Worm (Caenorhabditis elegans): Measurements from ENCODE around the gene his-16.

Gene his-16

DNA sequence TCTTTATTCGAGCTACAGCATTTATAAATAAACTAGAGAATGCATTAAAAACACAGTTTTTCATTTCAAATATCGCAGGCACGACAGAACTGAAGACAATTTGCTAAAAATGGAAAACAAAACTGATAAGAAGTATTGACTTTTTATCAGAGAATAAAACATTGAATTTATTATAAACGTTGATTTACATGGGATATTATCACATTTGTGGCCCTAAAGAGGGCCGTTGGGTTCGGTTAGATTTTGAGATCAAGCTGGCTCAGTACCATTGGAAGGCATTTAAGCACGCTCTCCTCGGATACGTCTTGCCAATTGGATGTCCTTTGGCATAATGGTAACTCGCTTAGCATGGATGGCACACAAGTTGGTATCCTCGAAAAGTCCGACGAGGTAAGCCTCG, 6.6 kb upstream of the his-16 start:
- peak; percentile 71 for TF ChIP-seq flt-1 (GFP tag; IDR thresholded peaks at IDR 0.05)

DNA sequence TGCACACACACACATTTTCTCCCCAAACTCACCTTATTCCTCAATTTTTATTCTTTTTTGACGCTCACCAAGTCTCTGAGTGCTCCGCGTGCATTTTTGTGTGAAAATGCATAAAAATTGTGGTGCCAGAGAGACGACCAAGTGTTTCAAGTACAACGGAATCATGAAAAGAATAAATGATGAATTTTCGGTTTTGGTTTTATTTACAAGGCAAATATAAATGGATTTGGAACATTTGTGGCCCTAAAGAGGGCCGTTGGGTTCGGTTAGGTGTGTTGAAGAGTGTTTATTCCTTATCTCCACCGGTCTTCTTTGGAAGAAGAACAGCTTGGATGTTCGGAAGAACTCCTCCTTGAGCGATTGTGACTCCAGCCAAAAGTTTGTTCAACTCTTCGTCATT, 469 bp downstream of the his-16 start:
- peak; percentile 84 for TF ChIP-seq flt-1 (GFP tag; IDR thresholded peaks at IDR 0.05)

DNA sequence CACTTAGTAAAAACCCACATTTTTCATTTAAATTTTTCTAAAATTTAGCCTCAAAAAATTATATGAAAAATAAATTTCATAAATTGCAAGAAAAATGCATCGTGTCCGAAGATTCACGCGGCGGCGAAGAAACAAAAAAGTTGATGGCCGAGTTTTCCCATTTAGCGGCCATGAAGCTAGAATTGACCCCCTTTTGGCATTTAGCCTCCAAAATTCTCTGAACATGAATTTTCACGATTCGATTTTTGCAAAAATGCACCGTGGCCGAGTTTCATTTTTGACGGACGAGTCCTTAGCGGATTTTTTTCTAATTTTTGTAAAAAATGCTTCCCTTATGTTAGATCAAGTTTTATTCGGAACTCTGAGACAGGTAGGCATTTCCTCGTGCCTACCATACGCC, 2.4 kb downstream of the his-16 start:
- TF ChIP-seq ref-1 (GFP tag; conservative IDR thresholded peaks at IDR 0.05): no peak

DNA sequence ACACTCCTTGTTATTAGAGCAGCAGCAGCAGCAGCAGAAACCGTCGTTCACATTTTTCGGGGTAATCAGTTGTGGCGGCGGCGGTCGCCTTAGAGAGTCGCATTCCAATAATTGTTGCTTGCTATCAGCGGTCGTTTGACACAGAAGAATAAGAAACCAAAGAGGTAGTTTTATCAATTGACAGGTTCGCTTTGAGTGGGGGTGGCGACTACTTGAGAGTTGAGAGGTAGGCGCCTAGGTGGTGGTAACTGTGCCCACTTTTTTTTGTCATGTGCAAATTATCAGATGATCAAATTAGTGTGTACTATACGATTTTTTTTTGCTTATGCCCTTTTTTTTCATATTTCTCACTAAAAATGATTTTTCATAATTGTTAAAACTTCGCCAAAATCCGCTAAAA, 4.0 kb downstream of the his-16 start:
- TF ChIP-seq cog-1 (tag; optimal IDR thresholded peaks at IDR 0.05) (no peak), T22C8.4 (GFP tag; IDR thresholded peaks at IDR 0.05) (no peak), ztf-29 (GFP tag; IDR thresholded peaks at IDR 0.05) (no peak), ref-1 (GFP tag; conservative IDR thresholded peaks at IDR 0.05) (no peak), klf-2 (GFP tag; conservative IDR thresholded peaks at IDR 0.05) (no peak), tab-1 (GFP tag; IDR thresholded peaks at IDR 0.05) (no peak), flt-1 (GFP tag; IDR thresholded peaks at IDR 0.05) (no peak), med-1 (GFP tag; optimal IDR thresholded peaks at IDR 0.05; ENCODE audit: insufficient read depth) (no peak), ztf-23 (GFP tag; IDR thresholded peaks at IDR 0.05) (no peak)

DNA sequence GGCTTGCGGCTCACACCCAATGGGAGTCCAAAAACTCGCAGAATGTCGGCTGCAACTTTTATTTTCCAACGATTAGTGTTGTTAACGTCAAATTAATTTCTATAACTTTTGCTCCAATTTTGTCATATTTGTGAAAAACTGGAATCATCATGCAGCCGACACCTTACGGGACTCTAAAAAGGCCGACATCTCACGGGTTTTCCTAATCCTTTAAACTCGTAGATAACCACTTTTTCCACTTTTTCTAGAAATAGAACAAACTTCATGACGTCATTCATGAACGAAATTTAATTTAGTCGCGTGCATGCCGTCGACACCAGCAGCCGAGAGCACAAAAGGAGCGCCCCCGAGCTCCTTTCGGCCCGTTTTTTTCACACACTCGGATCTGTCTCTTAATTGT, 4.5 kb downstream of the his-16 start:
- TF ChIP-seq flt-1 (GFP tag; IDR thresholded peaks at IDR 0.05) (no peak), T22C8.4 (GFP tag; IDR thresholded peaks at IDR 0.05) (no peak), med-1 (GFP tag; optimal IDR thresholded peaks at IDR 0.05; ENCODE audit: insufficient read depth) (no peak), ref-1 (GFP tag; conservative IDR thresholded peaks at IDR 0.05) (no peak), cog-1 (tag; optimal IDR thresholded peaks at IDR 0.05) (no peak), ztf-29 (GFP tag; IDR thresholded peaks at IDR 0.05) (no peak), ztf-23 (GFP tag; IDR thresholded peaks at IDR 0.05) (no peak), tab-1 (GFP tag; IDR thresholded peaks at IDR 0.05) (no peak), klf-2 (GFP tag; conservative IDR thresholded peaks at IDR 0.05) (no peak)

DNA sequence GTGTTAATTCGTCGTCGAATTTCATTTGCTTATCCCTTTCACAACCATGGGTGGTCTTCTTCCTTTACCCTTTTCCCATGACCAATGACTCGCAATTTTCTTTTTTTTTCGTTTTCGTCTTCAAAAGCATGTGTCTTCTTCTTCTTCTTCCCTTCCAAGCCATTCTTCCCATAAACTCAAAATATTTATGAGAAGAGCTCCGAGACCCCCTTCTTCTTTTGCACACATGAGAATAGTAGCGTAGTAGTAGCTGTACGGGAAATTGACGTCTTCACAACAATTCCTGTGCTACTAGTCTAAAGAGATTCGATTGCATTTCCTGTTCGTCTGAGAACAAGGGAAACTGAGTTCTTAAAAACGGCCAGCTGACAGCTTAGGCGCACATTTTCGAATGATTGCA, 5.6 kb downstream of the his-16 start:
- no peak for TF ChIP-seq flt-1 (GFP tag; IDR thresholded peaks at IDR 0.05)
- TF ChIP-seq klf-2 (GFP tag; conservative IDR thresholded peaks at IDR 0.05): no peak
- no peak for TF ChIP-seq tab-1 (GFP tag; IDR thresholded peaks at IDR 0.05)
- TF ChIP-seq T22C8.4 (GFP tag; IDR thresholded peaks at IDR 0.05): no peak
- TF ChIP-seq med-1 (GFP tag; optimal IDR thresholded peaks at IDR 0.05; ENCODE audit: insufficient read depth): no peak
- TF ChIP-seq ref-1 (GFP tag; conservative IDR thresholded peaks at IDR 0.05): no peak
- no peak for TF ChIP-seq ztf-29 (GFP tag; IDR thresholded peaks at IDR 0.05)
- TF ChIP-seq ztf-23 (GFP tag; IDR thresholded peaks at IDR 0.05): no peak
- no peak for TF ChIP-seq cog-1 (tag; optimal IDR thresholded peaks at IDR 0.05)

DNA sequence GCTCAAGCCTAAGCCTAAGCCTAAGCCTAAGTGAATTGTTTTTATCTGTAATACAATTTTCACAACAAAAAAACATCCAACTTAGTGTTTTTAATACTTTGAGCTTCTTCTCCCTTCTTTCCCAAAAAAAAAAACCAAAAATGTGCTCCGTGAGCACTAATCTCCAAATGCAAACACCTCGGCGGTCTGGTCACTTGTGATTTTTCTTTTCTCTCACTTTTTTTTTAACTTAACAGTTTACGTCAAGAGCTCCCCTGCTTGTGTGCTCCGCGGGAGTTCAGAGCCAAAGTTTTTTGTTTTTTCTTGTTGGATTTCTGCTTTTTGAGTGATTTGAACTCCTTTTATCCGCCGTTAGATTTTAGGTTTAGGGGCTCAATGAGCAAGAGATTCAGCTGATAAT, 11.7 kb downstream of the his-16 start:
- no peak for TF ChIP-seq T22C8.4 (GFP tag; IDR thresholded peaks at IDR 0.05)
- TF ChIP-seq ztf-29 (GFP tag; IDR thresholded peaks at IDR 0.05): no peak
- no peak for TF ChIP-seq tab-1 (GFP tag; IDR thresholded peaks at IDR 0.05)
- TF ChIP-seq med-1 (GFP tag; optimal IDR thresholded peaks at IDR 0.05; ENCODE audit: insufficient read depth): no peak
- no peak for TF ChIP-seq klf-2 (GFP tag; conservative IDR thresholded peaks at IDR 0.05)
- TF ChIP-seq ref-1 (GFP tag; conservative IDR thresholded peaks at IDR 0.05): no peak
- TF ChIP-seq flt-1 (GFP tag; IDR thresholded peaks at IDR 0.05): no peak

DNA sequence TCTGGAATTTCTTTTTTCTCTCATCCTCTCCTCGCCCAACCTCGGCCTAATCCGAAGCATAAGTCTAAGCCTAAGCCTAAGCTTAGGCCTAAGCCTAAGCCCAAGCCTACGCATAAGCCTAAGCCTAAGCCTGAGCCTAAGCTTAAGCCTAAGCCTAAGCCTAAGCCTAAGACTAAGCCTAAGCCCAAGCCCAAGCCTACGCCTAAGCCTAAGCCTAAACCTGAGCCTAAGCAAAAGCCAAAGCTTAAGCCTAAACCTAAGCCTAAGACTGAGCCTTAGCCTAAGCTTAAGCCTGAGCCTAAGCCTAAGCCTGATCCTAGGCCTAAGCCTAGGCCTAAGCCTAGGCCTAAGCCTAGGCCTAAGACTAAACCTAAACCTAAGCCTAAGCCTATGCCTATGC, 21.6 kb downstream of the his-16 start:
- TF ChIP-seq ztf-29 (GFP tag; IDR thresholded peaks at IDR 0.05) (peak; percentile 53), tab-1 (GFP tag; IDR thresholded peaks at IDR 0.05) (no peak)

DNA sequence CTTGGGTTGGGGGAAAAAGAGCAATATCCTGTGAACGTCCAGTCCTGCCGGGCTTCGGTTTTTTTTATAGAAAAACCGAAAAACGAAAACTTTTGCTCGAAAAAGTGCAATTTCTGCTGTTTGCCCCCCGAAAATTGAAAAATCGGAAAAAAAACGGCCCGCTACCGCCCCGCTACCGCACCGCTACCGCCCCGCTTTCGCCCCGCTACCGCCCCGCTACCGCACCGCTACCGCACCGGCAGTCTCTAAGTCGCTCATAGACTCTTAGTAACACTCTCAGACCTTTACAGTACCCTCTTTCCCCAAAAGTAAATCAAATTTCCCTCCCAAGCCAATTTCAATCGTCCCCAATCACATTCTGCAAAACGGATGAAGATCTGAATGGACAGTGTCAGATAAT, 22.8 kb downstream of the his-16 start:
- TF ChIP-seq tab-1 (GFP tag; IDR thresholded peaks at IDR 0.05) (0 out of 2 replicates have a peak, but pooled peaks have one; percentile 31), ztf-23 (GFP tag; IDR thresholded peaks at IDR 0.05) (no peak), med-1 (GFP tag; optimal IDR thresholded peaks at IDR 0.05; ENCODE audit: insufficient read depth) (no peak)

DNA sequence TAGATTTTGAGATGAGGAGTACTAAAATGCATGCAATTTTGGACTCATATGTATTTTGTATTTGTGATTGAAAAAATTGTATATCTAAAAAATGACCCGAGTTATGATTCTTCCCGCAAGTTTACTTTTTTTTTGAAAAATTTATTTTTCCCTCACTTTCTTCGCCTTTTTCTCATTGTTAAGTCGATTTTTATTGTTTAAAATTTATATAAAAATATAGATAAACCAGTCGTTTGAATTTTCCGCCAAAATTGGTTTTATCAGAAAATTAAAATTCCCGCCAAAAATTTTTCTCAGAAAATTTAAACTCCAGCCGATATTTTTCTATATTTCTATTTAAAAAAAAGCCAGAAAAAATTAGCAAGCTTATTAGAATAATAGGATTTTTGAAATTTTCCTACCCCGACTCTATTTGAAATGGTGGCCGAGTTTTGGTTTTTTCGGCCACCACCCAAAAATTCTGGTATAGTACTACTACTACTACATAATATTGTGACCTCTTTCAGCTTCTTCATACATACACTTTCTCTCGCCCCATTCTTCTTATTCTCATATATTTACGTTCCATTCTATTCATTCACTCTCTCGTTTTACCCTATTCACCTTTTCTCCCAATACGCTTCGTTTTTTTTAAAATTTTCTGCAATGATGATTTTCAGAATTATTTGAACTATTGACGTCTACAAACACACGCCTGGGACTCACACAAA, 26.2 kb downstream of the his-16 start, which contains the start of gene ZK131.11:
Gene ZK131.11 (plus strand): TSS at position 660 of the 710 bp plus-strand sequence.
- TF ChIP-seq med-1 (GFP tag; optimal IDR thresholded peaks at IDR 0.05; ENCODE audit: insufficient read depth) (no peak), cog-1 (tag; optimal IDR thresholded peaks at IDR 0.05) (no peak), ztf-29 (GFP tag; IDR thresholded peaks at IDR 0.05) (no peak), ztf-23 (GFP tag; IDR thresholded peaks at IDR 0.05) (no peak), tab-1 (GFP tag; IDR thresholded peaks at IDR 0.05) (no peak), flt-1 (GFP tag; IDR thresholded peaks at IDR 0.05) (no peak), ref-1 (GFP tag; conservative IDR thresholded peaks at IDR 0.05) (no peak), T22C8.4 (GFP tag; IDR thresholded peaks at IDR 0.05) (no peak), klf-2 (GFP tag; conservative IDR thresholded peaks at IDR 0.05) (no peak)

DNA sequence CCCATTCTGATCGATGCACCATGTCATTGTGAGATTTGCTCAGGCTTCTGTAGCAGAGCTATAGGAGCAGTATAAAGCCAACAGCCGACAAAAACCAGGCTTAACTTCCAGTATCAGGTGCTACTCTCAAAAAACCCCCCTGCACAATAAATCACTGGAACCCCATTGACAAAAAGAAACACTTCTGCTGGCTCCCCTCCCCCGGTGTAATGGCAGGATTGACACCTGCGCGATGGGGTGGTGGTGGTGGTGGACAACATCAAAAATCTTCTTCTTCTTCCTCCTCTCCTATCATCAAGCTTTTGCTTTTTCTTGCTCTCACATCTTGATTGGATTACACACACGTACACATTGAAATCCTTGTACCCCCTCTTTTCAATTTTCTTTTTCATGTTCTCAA, 28.2 kb downstream of the his-16 start:
- TF ChIP-seq ztf-29 (GFP tag; IDR thresholded peaks at IDR 0.05) (no peak), flt-1 (GFP tag; IDR thresholded peaks at IDR 0.05) (no peak), tab-1 (GFP tag; IDR thresholded peaks at IDR 0.05) (no peak), ref-1 (GFP tag; conservative IDR thresholded peaks at IDR 0.05) (no peak), med-1 (GFP tag; optimal IDR thresholded peaks at IDR 0.05; ENCODE audit: insufficient read depth) (no peak), klf-2 (GFP tag; conservative IDR thresholded peaks at IDR 0.05) (no peak), T22C8.4 (GFP tag; IDR thresholded peaks at IDR 0.05) (no peak), ztf-23 (GFP tag; IDR thresholded peaks at IDR 0.05) (no peak), cog-1 (tag; optimal IDR thresholded peaks at IDR 0.05) (no peak)

Data from whole organism, midembryonic.